Fruit fly (Drosophila melanogaster): Measurements from ENCODE around the gene S6k.

dm6 chr3L:5797274-5797673 is 13.5 kb downstream of the S6k start:
- TF ChIP-seq CG8478 (optimal IDR thresholded peaks at IDR 0.05) = no peak
- no peak for TF ChIP-seq CTCF (optimal IDR thresholded peaks at IDR 0.05)
